Fruit fly (Drosophila melanogaster) S2 (cell line): ENCODE measurements around the gene Lim1.

Experiments
- CG8478 ChIP-seq: fragments of >200 bp; optimal IDR thresholded peaks from 2 replicates; lab custom pipeline; 2018
- CTCF ChIP-seq, 2 experiments: fragments of >200 bp; optimal IDR thresholded peaks; 2 replicates each; lab custom pipeline; 2018

Gene Lim1

dm6 chrX:8747627-8748026 is 58.0 kb downstream of the Lim1 start:
- TF ChIP-seq CG8478 (lab: Kevin White, UChicago) (no peak), CTCF (optimal IDR thresholded peaks at IDR 0.05; lab: Kevin White, UChicago) (no peak)

- no peak for TF ChIP-seq CTCF (optimal IDR thresholded peaks at IDR 0.05; lab: Kevin White, UChicago)
- TF ChIP-seq CG8478 (lab: Kevin White, UChicago) = no peak
These were observed 58.7 kb downstream of the Lim1 start for dm6 chrX:8746933-8747332.

DNA sequence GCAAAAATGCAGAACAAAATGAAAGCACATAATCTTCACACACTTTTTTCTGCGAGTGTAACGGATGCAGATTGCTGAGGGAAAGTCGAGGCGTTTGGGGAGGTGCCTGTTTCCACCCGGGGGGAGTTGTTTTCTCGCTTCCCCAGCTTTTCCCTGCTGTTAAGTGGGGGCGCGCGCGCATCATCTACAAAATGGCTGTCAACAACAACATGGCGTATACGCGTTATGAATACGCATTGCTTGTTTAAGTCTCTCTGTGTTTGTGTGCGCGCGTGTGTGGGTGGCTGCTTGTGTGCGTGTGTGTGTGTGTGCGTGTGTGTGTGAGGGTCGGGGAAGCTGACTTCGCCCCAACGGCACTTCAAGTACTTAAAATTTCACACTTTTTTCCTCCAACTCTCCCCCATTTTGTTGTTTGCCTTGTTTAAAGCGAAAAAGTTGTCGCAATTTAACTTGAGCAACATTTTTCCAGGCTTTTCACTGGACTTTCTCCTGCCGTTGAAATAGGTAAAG is 62.1 kb downstream of the Lim1 start:
- TF ChIP-seq CG8478 (lab: Kevin White, UChicago) (no peak), CTCF (optimal IDR thresholded peaks at IDR 0.05; lab: Kevin White, UChicago) (no peak)

- no peak for TF ChIP-seq CTCF (optimal IDR thresholded peaks at IDR 0.05; lab: Kevin White, UChicago)
These were observed 73.2 kb downstream of the Lim1 start for dm6 chrX:8732379-8732778.

dm6 chrX:8731464-8731863 is 74.1 kb downstream of the Lim1 start:
- TF ChIP-seq CG8478 (lab: Kevin White, UChicago) (no peak), CTCF (optimal IDR thresholded peaks at IDR 0.05; lab: Kevin White, UChicago) (no peak)

DNA sequence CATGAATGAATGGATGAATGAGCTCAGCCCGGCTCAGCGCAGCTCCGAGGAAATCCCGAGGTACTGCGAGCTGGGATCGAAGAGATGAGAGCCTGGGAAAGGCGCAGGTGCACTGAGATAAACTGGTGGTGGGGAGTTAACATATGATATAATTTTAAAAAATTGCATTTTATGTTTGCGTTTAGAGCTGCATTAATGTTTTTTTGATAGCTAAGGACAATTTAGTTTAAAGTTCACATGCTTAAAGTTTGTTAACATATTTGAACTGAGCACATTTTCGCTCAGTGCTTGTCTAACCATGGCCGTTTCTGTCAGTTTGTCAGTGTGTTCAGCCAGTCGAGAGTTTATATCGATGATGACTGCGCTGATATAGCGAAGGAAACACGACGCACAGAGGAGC is 75.3 kb downstream of the Lim1 start:
- TF ChIP-seq CG8478 (lab: Kevin White, UChicago) = no peak
- no peak for TF ChIP-seq CTCF (optimal IDR thresholded peaks at IDR 0.05; lab: Kevin White, UChicago)

DNA sequence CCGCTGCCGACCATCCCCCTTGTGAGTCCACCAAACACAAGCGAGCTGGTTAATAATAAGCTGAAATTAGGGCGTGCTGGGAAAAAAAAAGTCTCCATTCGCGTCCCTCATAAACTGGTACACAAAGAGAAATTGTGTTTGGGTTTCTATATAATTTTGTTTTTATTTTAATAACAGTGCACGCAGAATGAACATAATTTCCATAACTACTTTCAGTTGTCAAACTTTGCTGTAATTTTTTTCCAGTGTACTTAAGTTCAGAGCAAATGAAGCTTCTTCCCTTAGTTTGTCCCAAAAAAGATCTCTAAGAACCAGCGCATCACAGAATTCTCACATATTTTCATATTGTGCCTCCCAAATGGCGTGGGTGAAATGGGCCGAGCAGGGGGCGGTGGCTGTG is 77.6 kb downstream of the Lim1 start:
- TF ChIP-seq CG8478 (lab: Kevin White, UChicago) = no peak
- TF ChIP-seq CTCF (optimal IDR thresholded peaks at IDR 0.05; lab: Kevin White, UChicago) = no peak

DNA sequence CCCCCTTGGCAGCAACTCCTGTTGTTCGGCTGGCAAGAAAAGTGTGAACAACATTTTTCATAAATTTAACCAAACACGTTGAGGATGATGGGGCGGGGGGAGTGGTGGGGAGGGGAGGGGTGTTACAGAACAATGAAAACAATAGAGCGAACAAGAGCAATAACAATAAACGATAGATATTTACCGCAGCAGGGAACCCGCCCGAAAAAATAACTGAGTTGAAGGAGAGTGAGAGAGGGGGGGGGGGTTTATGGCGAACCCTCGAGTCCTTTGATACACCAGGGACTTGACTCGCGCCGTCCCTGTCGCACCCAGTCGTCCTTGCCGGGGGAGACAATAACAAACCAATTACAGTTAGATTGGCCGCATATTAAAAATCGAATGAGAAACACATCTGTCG is 78.8 kb downstream of the Lim1 start:
- no peak for TF ChIP-seq CG8478 (lab: Kevin White, UChicago)
- TF ChIP-seq CTCF (optimal IDR thresholded peaks at IDR 0.05; lab: Kevin White, UChicago) = no peak

DNA sequence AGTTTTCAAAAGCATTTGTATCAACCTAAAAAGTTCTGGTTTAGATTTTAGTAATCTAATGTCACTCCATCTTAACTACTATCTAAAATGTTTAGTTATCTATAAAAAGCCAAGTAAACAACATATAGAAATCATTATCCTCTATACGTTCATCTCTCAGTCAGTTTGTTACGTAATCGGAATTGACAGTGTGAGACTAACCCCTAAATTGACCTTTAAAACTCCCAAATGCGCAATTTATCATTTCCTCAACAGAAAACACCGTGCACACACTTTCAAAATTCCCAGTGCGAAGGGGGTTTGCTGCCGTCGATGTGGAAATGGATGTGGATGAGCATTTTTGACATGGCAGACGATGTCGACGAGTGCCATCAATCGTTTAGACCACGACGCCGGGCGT is 80.4 kb downstream of the Lim1 start:
- no peak for TF ChIP-seq CTCF (optimal IDR thresholded peaks at IDR 0.05; lab: Kevin White, UChicago)
- TF ChIP-seq CG8478 (lab: Kevin White, UChicago) = no peak

DNA sequence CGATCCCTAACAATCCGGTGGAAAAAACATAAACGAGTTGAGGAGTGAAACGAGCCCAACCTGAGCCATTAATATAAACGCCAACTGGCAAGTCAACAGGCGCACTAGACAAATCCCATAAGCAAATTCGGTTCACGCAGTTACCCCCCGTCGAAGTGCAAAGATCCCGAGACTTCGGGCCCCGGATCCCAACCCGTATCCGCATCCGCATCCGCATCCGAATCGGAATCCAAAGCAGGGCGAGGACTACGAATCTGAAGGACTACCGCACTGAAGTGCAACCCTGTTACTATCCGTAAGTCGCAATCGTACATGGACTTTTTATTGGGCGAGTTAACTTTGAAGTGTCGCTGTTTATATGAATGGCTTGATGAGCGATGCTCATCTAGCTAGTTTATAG is 80.8 kb downstream of the Lim1 start:
- TF ChIP-seq CTCF (optimal IDR thresholded peaks at IDR 0.05; lab: Kevin White, UChicago) = no peak
- TF ChIP-seq CG8478 (lab: Kevin White, UChicago) = no peak

- TF ChIP-seq CG8478 (lab: Kevin White, UChicago) = no peak
- no peak for TF ChIP-seq CTCF (optimal IDR thresholded peaks at IDR 0.05; lab: Kevin White, UChicago)
These were observed 82.1 kb downstream of the Lim1 start for dm6 chrX:8723393-8723987.

DNA sequence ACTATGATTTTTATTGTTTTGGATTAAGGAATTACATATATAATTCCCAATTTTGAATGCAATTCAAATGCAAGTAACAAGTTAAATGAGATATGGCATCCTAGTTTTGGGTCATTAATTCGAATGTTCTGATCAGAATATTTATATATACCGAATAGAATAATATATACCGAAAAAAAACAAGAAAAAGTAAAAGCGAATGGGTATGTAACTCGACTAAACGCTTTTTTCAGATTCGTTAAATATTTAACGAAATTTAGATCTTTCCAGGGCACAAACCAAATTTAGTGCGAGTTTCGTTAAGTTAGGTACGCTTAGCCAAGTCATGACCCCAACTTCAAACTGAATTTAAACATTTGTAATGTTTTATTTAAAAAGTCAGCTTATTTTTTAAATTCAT is 84.1 kb downstream of the Lim1 start:
- TF ChIP-seq CG8478 (lab: Kevin White, UChicago) = no peak
- TF ChIP-seq CTCF (optimal IDR thresholded peaks at IDR 0.05; lab: Kevin White, UChicago) = peak in 1 of 2 experiments; percentile 44

dm6 chrX:8720213-8720612 is 85.4 kb downstream of the Lim1 start, which contains the start of gene CG1789:
CG1789 (plus strand) TSS chrX:8720520.
- TF ChIP-seq CG8478 (lab: Kevin White, UChicago) = no peak

DNA sequence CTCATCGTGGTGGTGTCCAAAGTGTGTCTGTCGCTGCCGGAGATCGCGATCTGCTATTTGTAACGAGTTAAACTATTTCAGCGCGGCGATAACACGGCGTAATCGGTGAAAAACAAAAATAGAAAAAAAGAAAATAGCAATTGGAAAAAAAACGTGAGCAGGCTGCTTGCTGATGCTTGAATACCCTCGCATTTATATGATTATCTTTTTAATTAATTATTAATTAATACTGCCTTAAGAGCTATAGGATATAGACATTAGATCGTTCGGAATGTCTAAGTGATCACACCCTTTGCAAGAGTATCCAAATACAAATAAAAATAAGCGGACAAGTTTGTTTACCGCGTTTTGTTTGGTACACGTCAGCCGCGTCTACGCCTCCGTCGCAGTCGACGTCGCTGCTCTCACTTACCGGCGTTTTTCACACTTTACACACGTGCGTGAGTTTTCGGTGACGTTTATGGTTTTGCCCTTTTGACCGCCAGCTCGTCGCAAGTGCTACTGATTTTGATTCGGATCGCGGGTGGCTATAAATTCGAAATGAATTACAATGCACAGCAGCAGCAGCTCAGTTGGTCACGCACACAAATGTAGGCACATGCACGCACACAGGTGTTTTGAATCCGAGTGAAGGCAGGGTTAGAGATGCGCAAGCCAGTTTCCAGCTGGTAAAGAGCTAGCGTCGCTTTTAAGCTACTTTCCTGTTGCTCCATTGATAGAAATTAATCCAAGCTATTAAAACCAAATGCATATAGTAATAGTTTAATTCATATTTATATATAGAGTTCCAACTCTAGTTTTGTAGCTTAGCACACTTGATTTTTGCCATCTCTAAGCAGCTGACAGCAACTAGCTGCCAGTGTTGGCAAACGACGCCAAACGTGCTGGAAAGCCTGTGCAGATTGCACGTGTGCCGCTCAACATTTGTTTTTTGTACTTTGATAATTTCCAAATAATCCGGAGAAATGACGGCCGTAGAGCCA is 91.2 kb downstream of the Lim1 start, which contains the start of the genes CG2004 and CG1785:
CG2004 (minus strand) TSS at position 861 of the 983 bp plus-strand sequence.
CG1785 (plus strand) TSS at position 873 of the 983 bp plus-strand sequence.
- no peak for TF ChIP-seq CTCF (optimal IDR thresholded peaks at IDR 0.05; lab: Kevin White, UChicago)
- TF ChIP-seq CG8478 (lab: Kevin White, UChicago) = no peak

dm6 chrX:8709234-8709843 is 96.3 kb downstream of the Lim1 start, which contains the start of gene Hexo2:
Hexo2 (plus strand) TSS chrX:8709652.
- TF ChIP-seq CTCF (optimal IDR thresholded peaks at IDR 0.05; lab: Kevin White, UChicago) (no peak), CG8478 (lab: Kevin White, UChicago) (no peak)
